Worm (Caenorhabditis elegans): ENCODE measurements around the gene tat-6.

DNA sequence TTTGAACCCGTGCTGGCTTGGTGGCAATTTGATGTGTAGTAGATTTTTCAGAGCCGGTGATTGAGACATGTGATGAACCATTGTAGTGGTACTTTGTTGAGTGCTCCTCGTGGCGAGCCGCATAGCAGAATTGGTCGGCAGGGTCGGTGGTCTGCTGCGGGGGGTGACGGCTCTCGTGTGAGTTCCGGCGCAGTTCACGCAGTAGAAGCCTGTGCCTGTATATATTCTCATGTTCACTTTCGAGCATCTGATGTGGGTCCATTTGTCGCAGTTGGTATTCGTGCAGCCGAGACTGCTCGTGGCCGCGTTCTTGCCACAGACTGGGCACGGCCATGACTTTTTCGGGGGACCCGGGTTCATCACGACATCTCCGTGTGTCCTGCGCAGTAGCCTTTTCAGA lies 33.4 kb downstream of the tat-6 start:
- no peak for TF ChIP-seq nhr-28 (tag; optimal IDR thresholded peaks at IDR 0.05)
- TF ChIP-seq snpc-4 (tag; optimal IDR thresholded peaks at IDR 0.05): no peak
- no peak for TF ChIP-seq ces-1 (GFP tag; optimal IDR thresholded peaks at IDR 0.05)
- no peak for TF ChIP-seq ceh-83 (GFP tag; optimal IDR thresholded peaks at IDR 0.05)
